Worm (Caenorhabditis elegans): ENCODE measurements around the gene pas-6.

- TF ChIP-seq him-1 (tag; optimal IDR thresholded peaks at IDR 0.05): no peak
- TF ChIP-seq W03F9.2 (tag; optimal IDR thresholded peaks at IDR 0.05): no peak
Observed at ce11 chrV:5538500-5538899, 45.6 kb downstream of the pas-6 start, which contains the start of gene cft-1.
